Worm (Caenorhabditis elegans) whole organism, young adult: ENCODE data around the gene cyp-35A5.

ENCODE experiments used
- F22D6.2 ChIP-seq: sonication (generic microtip); optimal IDR thresholded peaks from 2 replicates; lab custom pipeline; 2016; ENCODE audit warnings: mild to moderate bottlenecking, missing genetic modification characterization, missing compliant biosample characterization
- akir-1 ChIP-seq: fragments of 200-800 bp; sonication (Bioruptor generic); optimal IDR thresholded peaks from 2 replicates; lab custom pipeline; 2018; ENCODE audit warnings: mild to moderate bottlenecking, missing genetic modification characterization, moderate library complexity, missing compliant biosample characterization
- madf-10 ChIP-seq: sonication (generic microtip); optimal IDR thresholded peaks from 2 replicates; lab custom pipeline; 2016; ENCODE audit warnings: mild to moderate bottlenecking, missing genetic modification characterization, missing compliant biosample characterization
- snpc-4 ChIP-seq, 5 experiments: fragments of 150-350 bp in 1 of 5; sonication (generic microtip) in 4 of 5; optimal IDR thresholded peaks; 2 replicates each; lab custom pipeline; 2014 to 2018; ENCODE audit warnings: missing genetic modification characterization in 5 of 5, missing biosample characterization in 3 of 5, antibody characterized with exemption in 2 of 5, mild to moderate bottlenecking in 2 of 5, missing compliant biosample characterization in 2 of 5, missing genotype in 2 of 5, moderate library complexity in 2 of 5, missing genetic modification reagents in 1 of 5
- tlf-1 ChIP-seq: fragments of 200-800 bp; sonication (Bioruptor generic); optimal IDR thresholded peaks from 2 replicates; lab custom pipeline; 2018; ENCODE audit warnings: mild to moderate bottlenecking, missing genetic modification characterization, missing compliant biosample characterization
- unc-62 ChIP-seq: fragments of 150-350 bp; optimal IDR thresholded peaks from 2 replicates; lab custom pipeline; 2014; ENCODE audit warnings: missing biosample characterization, missing genetic modification reagents, missing genetic modification characterization

DNA sequence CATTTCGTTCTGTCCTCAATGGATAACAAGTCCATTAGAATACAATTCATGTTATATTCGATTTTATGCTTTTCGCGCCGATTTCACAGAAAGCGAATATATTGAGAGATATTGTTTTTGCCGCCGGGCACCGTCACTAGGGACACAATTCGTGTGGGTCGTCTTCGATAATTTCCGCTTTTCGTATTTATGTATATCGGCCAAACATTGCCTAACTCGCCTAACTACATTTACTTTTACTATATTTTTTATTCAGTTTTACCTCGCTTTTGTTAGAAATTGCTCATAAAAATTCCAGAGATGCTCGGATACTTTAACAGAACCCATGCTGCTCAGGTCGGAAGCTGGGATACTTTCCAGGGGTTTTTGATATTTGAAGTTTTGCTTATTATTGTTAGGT is 41.5 kb upstream of the cyp-35A5 start, which contains the start of gene sre-9:
- TF ChIP-seq F22D6.2 (tag; lab: Kevin White, UChicago) = no peak
- no peak for TF ChIP-seq snpc-4 (GFP tag; optimal IDR thresholded peaks at IDR 0.05; lab: Kevin White, UChicago)
- TF ChIP-seq snpc-4 (tag; optimal IDR thresholded peaks at IDR 0.05; lab: Kevin White, UChicago) = no peak
- no peak for TF ChIP-seq tlf-1 (GFP tag; lab: Kevin White, UChicago)
- no peak for TF ChIP-seq akir-1 (GFP tag; lab: Kevin White, UChicago)
- no peak for TF ChIP-seq madf-10 (tag; lab: Kevin White, UChicago)
- no peak for TF ChIP-seq unc-62
